Fruit fly (Drosophila melanogaster): ENCODE measurements around the gene Gem3.

The Gem3 gene

DNA sequence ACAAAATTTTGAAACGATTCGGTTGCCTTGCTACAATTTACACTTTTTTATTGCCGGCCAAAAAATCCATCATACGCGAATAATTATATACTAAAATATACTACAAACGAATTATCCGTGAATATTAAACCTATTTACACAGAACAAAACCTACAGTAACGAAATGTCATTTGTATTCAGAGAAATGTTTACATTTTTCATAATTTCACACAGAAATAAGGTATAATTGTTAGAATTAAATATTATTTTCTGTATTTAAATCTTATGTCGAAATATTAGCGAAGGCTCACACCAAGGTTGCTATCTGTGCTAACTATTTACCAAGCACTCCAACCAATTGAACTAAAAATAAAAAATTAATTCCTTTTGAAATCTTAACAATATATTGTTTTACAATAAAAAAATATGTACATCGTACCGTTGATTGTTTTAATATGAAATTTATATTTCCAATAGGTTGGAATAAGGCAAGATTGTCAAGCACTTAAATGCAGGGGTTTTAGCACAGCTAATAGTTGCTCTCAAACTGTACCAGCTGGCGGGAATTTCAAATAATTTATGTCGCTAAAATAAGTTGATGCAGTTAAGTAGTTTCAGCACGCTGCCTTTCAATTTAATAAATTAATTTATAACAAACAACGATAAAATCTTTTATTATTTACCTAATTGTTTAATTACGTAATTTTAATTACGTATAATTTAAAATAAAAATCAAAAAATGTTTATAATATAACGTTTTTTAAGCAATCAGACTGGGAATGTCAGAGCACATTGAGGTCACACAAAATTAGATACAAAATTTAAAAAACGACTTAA, at the start of gene Gem3, which contains the start of gene CG32061:
Gem3 (minus strand) TSS at position 51 of the 816 bp plus-strand sequence.
CG32061 (plus strand) TSS at position 766 of the 816 bp plus-strand sequence.
- no peak for TF ChIP-seq Mnt (GFP tag; optimal IDR thresholded peaks at IDR 0.05)
- no peak for TF ChIP-seq pad (GFP tag; optimal IDR thresholded peaks at IDR 0.05)
- no peak for TF ChIP-seq CG33017 (tag; optimal IDR thresholded peaks at IDR 0.05)
- no peak for TF ChIP-seq Hr96 (GFP tag; optimal IDR thresholded peaks at IDR 0.05)
- TF ChIP-seq tj (GFP tag; optimal IDR thresholded peaks at IDR 0.05), result no peak
- TF ChIP-seq toe (GFP tag; optimal IDR thresholded peaks at IDR 0.05), result no peak
- no peak for TF ChIP-seq kay (GFP tag; ENCODE audit: borderline replicate concordance)
- TF ChIP-seq CG12768 (GFP tag; optimal IDR thresholded peaks at IDR 0.05), result no peak
- no peak for TF ChIP-seq cic (GFP tag; optimal IDR thresholded peaks at IDR 0.05)
- TF ChIP-seq CG7101 (tag; optimal IDR thresholded peaks at IDR 0.05), result no peak
- TF ChIP-seq CG5204 (GFP tag; optimal IDR thresholded peaks at IDR 0.05), result no peak

DNA sequence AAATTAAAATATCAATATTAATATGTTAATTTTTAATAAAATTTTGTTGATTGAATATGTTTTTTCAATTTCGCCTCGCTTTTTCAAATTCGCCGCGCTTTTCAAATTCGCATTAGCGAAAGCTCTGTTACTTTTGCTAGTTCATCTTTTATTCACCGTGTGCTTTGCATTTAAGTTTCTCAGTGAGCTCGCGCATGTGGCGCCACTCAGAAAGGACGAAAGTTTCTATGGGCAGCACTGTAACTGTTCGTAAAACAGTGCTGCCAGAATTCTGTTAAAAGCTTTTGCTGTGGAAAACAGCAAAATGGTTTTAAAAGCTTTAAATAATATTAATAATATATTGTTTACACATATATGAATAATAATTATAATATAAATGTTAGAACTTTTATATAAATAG, 45.1 kb upstream of the Gem3 start:
- TF ChIP-seq CG33017 (tag; optimal IDR thresholded peaks at IDR 0.05), result no peak
- no peak for TF ChIP-seq toe (GFP tag; optimal IDR thresholded peaks at IDR 0.05)
- TF ChIP-seq CG7101 (tag; optimal IDR thresholded peaks at IDR 0.05), result no peak
- no peak for TF ChIP-seq Crg-1 (GFP tag; optimal IDR thresholded peaks at IDR 0.05)
- no peak for TF ChIP-seq CG11617 (GFP tag; optimal IDR thresholded peaks at IDR 0.05)
- no peak for TF ChIP-seq cic (GFP tag; optimal IDR thresholded peaks at IDR 0.05)
- TF ChIP-seq pad (GFP tag; optimal IDR thresholded peaks at IDR 0.05), result no peak

DNA sequence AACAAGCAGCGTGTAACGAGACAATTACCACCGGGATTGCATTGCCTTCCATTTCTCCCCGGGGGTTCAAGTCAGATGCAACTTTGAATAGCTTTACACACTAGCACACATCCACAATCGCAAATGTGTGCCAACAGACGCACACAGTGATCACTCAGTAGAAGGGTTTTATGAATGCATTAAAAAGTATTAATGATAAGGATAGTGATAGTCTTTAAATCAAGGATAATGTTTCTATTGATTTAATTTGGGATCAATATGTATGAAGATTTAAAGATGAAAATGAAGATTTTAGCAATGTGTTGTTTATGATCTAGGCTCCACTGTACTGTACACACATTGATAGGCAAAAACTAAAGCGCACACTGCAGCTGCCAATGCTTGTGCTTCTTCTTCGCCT, 41.7 kb upstream of the Gem3 start:
- no peak for TF ChIP-seq Mnt (GFP tag; optimal IDR thresholded peaks at IDR 0.05)
- TF ChIP-seq Hr96 (GFP tag; optimal IDR thresholded peaks at IDR 0.05), result peak; percentile 20
- peak; percentile 25 for TF ChIP-seq CG12768 (GFP tag; optimal IDR thresholded peaks at IDR 0.05)
- TF ChIP-seq CG7045 (GFP tag; optimal IDR thresholded peaks at IDR 0.05), result peak; percentile 60
- peak; percentile 58 for TF ChIP-seq CG5204 (GFP tag; optimal IDR thresholded peaks at IDR 0.05)
- peak; percentile 9 for TF ChIP-seq CG7101 (tag; optimal IDR thresholded peaks at IDR 0.05)
- no peak for TF ChIP-seq CG14711 (tag; optimal IDR thresholded peaks at IDR 0.05)
- peak; percentile 43 for TF ChIP-seq CG33017 (tag; optimal IDR thresholded peaks at IDR 0.05)

DNA sequence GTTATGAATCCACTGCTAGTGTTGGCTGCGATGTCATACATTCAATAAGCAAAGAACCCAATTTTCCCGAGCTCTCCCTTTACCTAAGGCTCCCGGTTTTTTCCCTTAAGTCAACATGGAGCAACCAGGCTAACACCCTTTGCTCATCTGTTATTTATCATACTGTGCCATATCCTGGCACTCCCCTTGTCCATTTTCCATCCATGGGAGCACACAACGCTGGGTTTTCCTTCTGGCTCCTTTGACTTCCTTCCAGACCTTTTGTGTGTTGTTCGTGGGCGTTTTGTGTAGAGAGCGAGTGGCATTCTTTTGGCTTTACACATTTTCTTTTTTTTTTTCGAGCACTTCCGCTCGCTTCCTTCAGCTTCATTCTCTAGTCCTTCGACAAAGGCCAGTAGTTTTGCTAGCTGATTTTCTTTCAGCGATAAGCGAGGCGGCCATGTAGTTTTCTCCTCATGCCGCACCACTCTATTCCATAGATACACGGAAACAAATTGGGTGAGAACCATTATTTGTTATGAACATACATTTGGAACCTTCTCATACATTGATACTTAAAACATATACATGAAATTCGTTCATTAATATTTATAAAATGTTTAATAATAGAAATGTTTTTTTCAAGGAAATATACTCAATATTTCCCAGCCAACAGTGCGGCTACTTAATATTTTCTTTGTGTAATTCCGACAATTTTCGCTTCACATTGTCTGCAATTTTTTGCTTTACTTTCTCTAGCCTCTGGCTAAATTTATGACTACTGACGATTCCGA, 33.2 kb upstream of the Gem3 start:
- TF ChIP-seq CG12768 (GFP tag; optimal IDR thresholded peaks at IDR 0.05) (no peak), CG7045 (GFP tag; optimal IDR thresholded peaks at IDR 0.05) (no peak), Hr96 (GFP tag; optimal IDR thresholded peaks at IDR 0.05) (no peak)

DNA sequence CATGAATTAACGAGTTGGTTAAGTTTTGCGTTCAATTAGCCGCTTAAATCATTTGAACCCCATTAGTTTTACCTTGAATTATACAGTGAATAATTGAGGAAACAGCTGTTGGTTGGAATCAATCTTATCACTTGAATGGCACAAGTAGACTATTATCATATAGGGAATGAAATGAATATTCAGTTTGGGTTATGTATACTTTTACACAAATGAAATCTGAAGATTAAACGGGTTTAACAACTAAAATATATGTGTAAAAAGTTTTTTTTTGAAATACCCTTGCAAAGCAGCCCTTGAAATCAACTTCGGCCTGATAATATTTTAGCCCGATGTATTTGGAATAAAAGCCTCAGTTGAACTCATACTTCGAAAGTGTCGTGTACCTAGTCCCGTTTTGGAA, 27.7 kb upstream of the Gem3 start, which contains the start of gene S-Lap4:
S-Lap4 (plus strand) TSS at position 301 of the 400 bp plus-strand sequence.
- TF ChIP-seq toe (GFP tag; optimal IDR thresholded peaks at IDR 0.05) (no peak), CG1620 (GFP tag; optimal IDR thresholded peaks at IDR 0.05) (no peak), CG5204 (GFP tag; optimal IDR thresholded peaks at IDR 0.05) (no peak), CG12768 (GFP tag; optimal IDR thresholded peaks at IDR 0.05) (no peak), Mnt (GFP tag; optimal IDR thresholded peaks at IDR 0.05) (no peak), ovo (GFP tag; optimal IDR thresholded peaks at IDR 0.05) (no peak)

DNA sequence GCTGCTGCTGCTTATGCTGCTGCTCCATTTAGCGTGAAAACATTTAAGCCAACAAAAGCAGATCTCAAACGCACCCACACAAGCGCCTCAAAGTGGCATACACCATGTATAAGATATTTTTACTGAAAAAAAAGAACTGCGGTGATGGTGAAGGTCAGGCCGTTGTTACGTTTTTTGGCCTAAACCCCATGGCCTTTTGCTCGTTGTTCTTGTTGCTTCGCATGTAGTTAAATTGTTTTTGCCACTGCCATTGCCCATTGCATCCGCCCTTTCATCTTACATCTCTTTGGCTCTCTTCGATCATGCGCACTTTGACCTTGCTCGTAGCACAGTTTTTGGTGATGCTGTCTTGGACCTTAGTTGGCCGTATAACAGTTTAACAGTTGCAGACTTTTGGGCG, 22.6 kb upstream of the Gem3 start:
- TF ChIP-seq Hr96 (GFP tag; optimal IDR thresholded peaks at IDR 0.05) (no peak), CG5204 (GFP tag; optimal IDR thresholded peaks at IDR 0.05) (no peak), toe (GFP tag; optimal IDR thresholded peaks at IDR 0.05) (no peak), cnc (optimal IDR thresholded peaks at IDR 0.05) (no peak), kay (GFP tag; ENCODE audit: borderline replicate concordance) (no peak), bab1 (GFP tag; optimal IDR thresholded peaks at IDR 0.05) (no peak), CG33017 (tag; optimal IDR thresholded peaks at IDR 0.05) (no peak), CG11617 (GFP tag; optimal IDR thresholded peaks at IDR 0.05) (no peak), tj (GFP tag; optimal IDR thresholded peaks at IDR 0.05) (no peak), cic (GFP tag; optimal IDR thresholded peaks at IDR 0.05) (no peak), Crg-1 (GFP tag; optimal IDR thresholded peaks at IDR 0.05) (no peak), CG12768 (GFP tag; optimal IDR thresholded peaks at IDR 0.05) (no peak), ovo (GFP tag; optimal IDR thresholded peaks at IDR 0.05) (no peak), Clk (GFP tag; optimal IDR thresholded peaks at IDR 0.05) (no peak)

DNA sequence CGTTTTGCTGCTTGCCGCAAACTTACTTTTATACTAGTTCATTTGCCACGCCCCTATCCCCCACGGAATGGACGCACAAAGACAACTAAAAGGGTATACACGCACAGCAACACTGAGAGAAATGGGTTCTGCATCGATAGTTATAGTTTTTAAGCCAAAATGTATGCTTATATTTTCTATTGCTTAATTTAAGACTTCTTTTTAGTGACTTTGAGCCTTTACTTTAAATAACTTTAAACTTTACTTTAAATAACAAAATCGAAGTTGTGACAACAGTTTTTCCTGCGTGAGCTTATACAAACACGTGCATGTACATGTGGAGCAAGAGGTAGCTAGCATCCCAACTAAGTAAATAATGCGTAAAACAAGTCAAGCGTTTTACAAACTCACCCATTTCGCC, 19.6 kb upstream of the Gem3 start:
- TF ChIP-seq Hr96 (GFP tag; optimal IDR thresholded peaks at IDR 0.05), result no peak
- no peak for TF ChIP-seq tj (GFP tag; optimal IDR thresholded peaks at IDR 0.05)
- TF ChIP-seq cic (GFP tag; optimal IDR thresholded peaks at IDR 0.05), result no peak

Measured in whole organism, adult.